Fruit fly (Drosophila melanogaster) Kc167 (cell line): ENCODE data around the gene Iyd.

Experiments used
- Myc ChIP-seq: fragments of >200 bp; optimal IDR thresholded peaks from 2 replicates; lab custom pipeline; 2017; ENCODE audit warnings: missing external identifiers
- insv ChIP-seq: fragments of >200 bp; optimal IDR thresholded peaks from 3 replicates; lab custom pipeline; 2018; ENCODE audit warnings: missing external identifiers

DNA sequence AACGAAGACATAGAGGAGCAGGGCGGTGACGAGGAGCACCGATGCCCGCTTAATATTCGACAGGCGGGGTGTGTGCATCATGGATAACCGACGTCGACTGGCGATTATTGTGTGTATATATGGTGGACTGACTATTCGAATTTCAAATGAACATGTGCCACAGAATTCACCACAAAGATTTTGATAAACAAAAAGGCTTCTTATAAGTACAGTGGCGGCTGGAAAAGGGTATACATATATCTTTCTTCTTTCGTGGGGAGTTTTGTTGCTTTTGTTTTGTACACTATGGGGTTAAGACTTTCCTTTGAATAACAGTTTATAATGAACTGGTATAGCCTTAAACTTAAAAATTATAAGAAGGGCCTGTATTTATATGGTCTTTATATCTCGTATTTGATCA lies 26.3 kb downstream of the Iyd start, which contains the start of gene CG6310:
- TF ChIP-seq Myc (no peak), insv (lab: Kevin White, UChicago) (no peak)
